Fruit fly (Drosophila melanogaster) whole organism, embryonic: Measurements from ENCODE around the gene Lgr1.
A peak's percentile ranks its signal among the peaks of the same experiment; 100 is the strongest.

Experiments used
- CG15011 ChIP-seq: fragments of 200-800 bp; sonication (Bioruptor generic); optimal IDR thresholded peaks from 3 replicates; lab custom pipeline; 2018; ENCODE audit warnings: missing biosample characterization, mild to moderate bottlenecking, missing genetic modification characterization
- CG17328 ChIP-seq: fragments of 200-800 bp; sonication (Bioruptor generic); IDR thresholded peaks from 2 replicates; pipeline ENCODE4 v1.3.6; 2022; ENCODE audit warnings: missing biosample characterization, missing genetic modification characterization
- CG1832 ChIP-seq: fragments of 200-800 bp; sonication (Bioruptor generic); optimal IDR thresholded peaks from 2 replicates; lab custom pipeline; 2017; ENCODE audit warnings: missing biosample characterization, mild to moderate bottlenecking, missing genetic modification characterization, inconsistent platforms
- CG18764 ChIP-seq: fragments of 200-800 bp; sonication (Bioruptor generic); optimal IDR thresholded peaks from 3 replicates; lab custom pipeline; 2016; ENCODE audit warnings: missing biosample characterization, missing genetic modification characterization
- CG2889 ChIP-seq: fragments of 200-800 bp; sonication (Bioruptor generic); IDR thresholded peaks from 3 replicates; pipeline ENCODE4 v1.3.6; 2022; ENCODE audit warnings: missing biosample characterization, missing genetic modification characterization
- CG31224 ChIP-seq: fragments of 200-800 bp; sonication (Bioruptor generic); IDR thresholded peaks from 2 replicates; pipeline ENCODE4 v1.3.6; 2022; ENCODE audit warnings: missing biosample characterization, missing genetic modification characterization
- CG4360 ChIP-seq: fragments of 200-800 bp; sonication (Bioruptor generic); IDR thresholded peaks from 2 replicates; pipeline ENCODE4 v1.3.6; 2022; ENCODE audit warnings: missing biosample characterization, missing genetic modification characterization
- CG4707 ChIP-seq: fragments of 200-800 bp; sonication (Bioruptor generic); optimal IDR thresholded peaks from 2 replicates; lab custom pipeline; 2018; ENCODE audit warnings: missing biosample characterization, mild to moderate bottlenecking, missing genetic modification characterization, moderate library complexity
- CG5180 ChIP-seq: fragments of 200-800 bp; sonication (Bioruptor generic); optimal IDR thresholded peaks from 3 replicates; lab custom pipeline; 2017; ENCODE audit warnings: missing biosample characterization, missing genetic modification characterization, mild to moderate bottlenecking, moderate library complexity, missing genetic modification reagents
- CG6175 ChIP-seq: fragments of 200-800 bp; sonication (Bioruptor generic); IDR thresholded peaks from 3 replicates; pipeline ENCODE4 v1.3.6; 2022; ENCODE audit warnings: missing biosample characterization, missing genetic modification characterization
- CG6254 ChIP-seq: fragments of 200-800 bp; sonication (Bioruptor generic); optimal IDR thresholded peaks from 3 replicates; lab custom pipeline; 2017; ENCODE audit warnings: mild to moderate bottlenecking, missing biosample characterization, missing genetic modification reagents, missing genetic modification characterization
- CG6791 ChIP-seq: fragments of 200-800 bp; sonication (Bioruptor generic); IDR thresholded peaks from 3 replicates; pipeline ENCODE4 v1.3.6; 2022; ENCODE audit warnings: missing biosample characterization, missing genetic modification characterization; ENCODE audit not compliant: partially characterized antibody
- CG6813 ChIP-seq: fragments of 200-800 bp; sonication (Bioruptor generic); optimal IDR thresholded peaks from 2 replicates; lab custom pipeline; 2017; ENCODE audit warnings: missing biosample characterization, missing genetic modification characterization, mild to moderate bottlenecking, moderate library complexity, missing genetic modification reagents
- CHES-1-like ChIP-seq: fragments of 200-800 bp; sonication (Bioruptor generic); optimal IDR thresholded peaks from 2 replicates; lab custom pipeline; 2016; ENCODE audit warnings: missing biosample characterization, missing genetic modification characterization
- ERR ChIP-seq: fragments of 200-800 bp; sonication (Bioruptor generic); optimal IDR thresholded peaks from 2 replicates; lab custom pipeline; 2016; ENCODE audit warnings: missing biosample characterization, missing genetic modification characterization
- HLH4C ChIP-seq: fragments of 200-800 bp; sonication (Bioruptor generic); IDR thresholded peaks from 3 replicates; pipeline ENCODE4 v1.3.6; 2022; ENCODE audit warnings: missing biosample characterization, missing genetic modification characterization; ENCODE audit not compliant: partially characterized antibody
- Hand ChIP-seq: fragments of 200-800 bp; sonication (Bioruptor generic); optimal IDR thresholded peaks from 2 replicates; lab custom pipeline; 2017; ENCODE audit warnings: mild to moderate bottlenecking, missing biosample characterization, missing genetic modification reagents, missing genetic modification characterization
- Hmx ChIP-seq: fragments of 200-800 bp; sonication (Bioruptor generic); optimal IDR thresholded peaks from 2 replicates; lab custom pipeline; 2016; ENCODE audit warnings: missing biosample characterization, missing genetic modification characterization
- Mrtf ChIP-seq: fragments of 200-800 bp; sonication (Bioruptor generic); IDR thresholded peaks from 3 replicates; pipeline ENCODE4 v1.3.6; 2022; ENCODE audit warnings: missing biosample characterization, missing genetic modification characterization
- Neu2 ChIP-seq: fragments of 200-800 bp; sonication (Bioruptor generic); optimal IDR thresholded peaks from 3 replicates; lab custom pipeline; 2016; ENCODE audit warnings: missing biosample characterization, missing genetic modification characterization, borderline replicate concordance
- Ptx1 ChIP-seq: fragments of 200-800 bp; sonication (Bioruptor generic); IDR thresholded peaks from 2 replicates; pipeline ENCODE4 v1.3.6; 2022; ENCODE audit warnings: missing biosample characterization, missing genetic modification characterization
- Taf1 ChIP-seq: fragments of 200-800 bp; sonication (Bioruptor generic); IDR thresholded peaks from 2 replicates; pipeline ENCODE4 v1.3.6; 2022; ENCODE audit warnings: missing biosample characterization, missing genetic modification characterization
- amos ChIP-seq: fragments of 200-800 bp; sonication (Bioruptor generic); IDR thresholded peaks from 2 replicates; pipeline ENCODE4 v1.3.6; 2022; ENCODE audit warnings: missing biosample characterization, missing genetic modification characterization; ENCODE audit not compliant: partially characterized antibody
- bab2 ChIP-seq: fragments of 200-800 bp; sonication (Bioruptor generic); optimal IDR thresholded peaks from 2 replicates; lab custom pipeline; 2016; ENCODE audit warnings: missing biosample characterization, missing genetic modification characterization
- bbx ChIP-seq: fragments of 200-800 bp; sonication (Bioruptor generic); IDR thresholded peaks from 2 replicates; pipeline ENCODE4 v1.3.6; 2022; ENCODE audit warnings: missing biosample characterization, missing genetic modification characterization; ENCODE audit not compliant: partially characterized antibody
- bcd ChIP-seq: fragments of 200-800 bp; sonication (Bioruptor generic); optimal IDR thresholded peaks from 2 replicates; lab custom pipeline; 2017; ENCODE audit warnings: missing biosample characterization, mild to moderate bottlenecking, missing genetic modification characterization
- cg ChIP-seq: fragments of 200-800 bp; sonication (Bioruptor generic); optimal IDR thresholded peaks from 3 replicates; lab custom pipeline; 2019; ENCODE audit warnings: missing biosample characterization, mild to moderate bottlenecking, missing genetic modification characterization, moderate library complexity
- chinmo ChIP-seq: fragments of 200-800 bp; sonication (Bioruptor generic); IDR thresholded peaks from 4 replicates; pipeline ENCODE4 v1.3.6; 2022; ENCODE audit warnings: missing biosample characterization, missing genetic modification characterization; ENCODE audit not compliant: partially characterized antibody
- chm ChIP-seq: fragments of 200-800 bp; sonication (Bioruptor generic); IDR thresholded peaks from 2 replicates; pipeline ENCODE4 v1.3.6; 2022; ENCODE audit warnings: missing biosample characterization, missing genetic modification characterization
- da ChIP-seq: fragments of 200-800 bp; sonication (Bioruptor generic); optimal IDR thresholded peaks from 2 replicates; lab custom pipeline; 2016; ENCODE audit warnings: missing biosample characterization, missing genetic modification characterization
- fd102C ChIP-seq: fragments of 200-800 bp; sonication (Bioruptor generic); optimal IDR thresholded peaks from 2 replicates; lab custom pipeline; 2018; ENCODE audit warnings: missing biosample characterization, mild to moderate bottlenecking, missing genetic modification characterization, moderate library complexity
- ftz-f1 ChIP-seq: fragments of 200-800 bp; sonication (Bioruptor generic); optimal IDR thresholded peaks from 2 replicates; lab custom pipeline; 2016; ENCODE audit warnings: missing biosample characterization, missing genetic modification characterization
- fu2 ChIP-seq: fragments of 200-800 bp; sonication (Bioruptor generic); optimal IDR thresholded peaks from 2 replicates; lab custom pipeline; 2016; ENCODE audit warnings: missing biosample characterization, missing genetic modification characterization
- gce ChIP-seq: fragments of 200-800 bp; sonication (Bioruptor generic); IDR thresholded peaks from 3 replicates; pipeline ENCODE4 v1.3.6; 2022; ENCODE audit warnings: missing biosample characterization, missing genetic modification characterization
- ind ChIP-seq: fragments of 200-800 bp; sonication (Bioruptor generic); optimal IDR thresholded peaks from 3 replicates; lab custom pipeline; 2016; ENCODE audit warnings: missing biosample characterization, missing genetic modification characterization
- insv ChIP-seq, 2 experiments: fragments of 200-800 bp; sonication (Bioruptor generic); optimal IDR thresholded peaks; 3 replicates each; lab custom pipeline; 2016 to 2018; ENCODE audit warnings: missing biosample characterization in 2 of 2, missing genetic modification characterization in 2 of 2
- mirr ChIP-seq: fragments of 200-800 bp; sonication (Bioruptor generic); optimal IDR thresholded peaks from 3 replicates; lab custom pipeline; 2018; ENCODE audit warnings: missing biosample characterization, mild to moderate bottlenecking, missing genetic modification characterization
- pnt ChIP-seq: fragments of 200-800 bp; sonication (Bioruptor generic); optimal IDR thresholded peaks from 3 replicates; lab custom pipeline; 2016; ENCODE audit warnings: missing biosample characterization, missing genetic modification characterization
- repo ChIP-seq: fragments of 200-800 bp; sonication (Bioruptor generic); optimal IDR thresholded peaks from 2 replicates; lab custom pipeline; 2016; ENCODE audit warnings: missing biosample characterization, missing genetic modification characterization
- schlank ChIP-seq: fragments of 200-800 bp; sonication (Bioruptor generic); optimal IDR thresholded peaks from 2 replicates; lab custom pipeline; 2018; ENCODE audit warnings: missing biosample characterization, mild to moderate bottlenecking, missing genetic modification characterization
- sd ChIP-seq: fragments of 200-800 bp; sonication (Bioruptor generic); optimal IDR thresholded peaks from 3 replicates; lab custom pipeline; 2018; ENCODE audit warnings: missing biosample characterization, mild to moderate bottlenecking, missing genetic modification characterization, moderate library complexity
- sens-2 ChIP-seq: fragments of 200-800 bp; sonication (Bioruptor generic); IDR thresholded peaks from 2 replicates; pipeline ENCODE4 v1.3.6; 2022; ENCODE audit warnings: missing biosample characterization, missing genetic modification characterization
- sr ChIP-seq: fragments of 200-800 bp; sonication (Bioruptor generic); IDR thresholded peaks from 3 replicates; pipeline ENCODE4 v1.3.6; 2022; ENCODE audit warnings: missing biosample characterization, missing genetic modification characterization
- stc ChIP-seq: fragments of 200-800 bp; sonication (Bioruptor generic); IDR thresholded peaks from 2 replicates; pipeline ENCODE4 v1.3.6; 2022; ENCODE audit warnings: missing biosample characterization, missing genetic modification characterization
- tin ChIP-seq: fragments of 200-800 bp; sonication (Bioruptor generic); optimal IDR thresholded peaks from 3 replicates; lab custom pipeline; 2016; ENCODE audit warnings: missing biosample characterization, missing genetic modification characterization
- tna ChIP-seq: fragments of 200-800 bp; sonication (Bioruptor generic); IDR thresholded peaks from 2 replicates; pipeline ENCODE4 v1.3.6; 2022; ENCODE audit warnings: missing biosample characterization, missing genetic modification characterization; ENCODE audit not compliant: partially characterized antibody
- ttk ChIP-seq: fragments of 200-800 bp; sonication (Bioruptor generic); IDR thresholded peaks from 2 replicates; pipeline ENCODE4 v2.1.2; 2022; ENCODE audit warnings: missing biosample characterization, missing genetic modification characterization
- tup ChIP-seq: fragments of 200-800 bp; sonication (Bioruptor generic); optimal IDR thresholded peaks from 2 replicates; lab custom pipeline; 2016; ENCODE audit warnings: missing biosample characterization, mild to moderate bottlenecking, missing genetic modification characterization, moderate library complexity
- usp ChIP-seq: fragments of >200 bp; optimal IDR thresholded peaks from 2 replicates; lab custom pipeline; 2017; ENCODE audit warnings: missing biosample characterization, missing genetic modification characterization
- zen2 ChIP-seq: fragments of 200-800 bp; sonication (Bioruptor generic); IDR thresholded peaks from 3 replicates; pipeline ENCODE4 v1.3.6; 2022; ENCODE audit warnings: missing biosample characterization, missing genetic modification characterization; ENCODE audit not compliant: partially characterized antibody

Lgr1 gene

dm6 chr3R:17699891-17700487 is 25.6 kb upstream of the Lgr1 start:
- TF ChIP-seq CG31224 (GFP tag; lab: Robert Waterston, UW) (no peak), chm (GFP tag; lab: Robert Waterston, UW) (peak; percentile 85; the same call in 1 of the 2 replicates), sd (tag; lab: Kevin White, UChicago) (peak; percentile 73), bbx (GFP tag; lab: Robert Waterston, UW) (no peak), CHES-1-like (no peak), fd102C (no peak), mirr (GFP tag; lab: Kevin White, UChicago) (peak; percentile 40), tna (GFP tag; lab: Robert Waterston, UW) (no peak; the same call in 1 of the 2 replicates), insv (GFP tag; optimal IDR thresholded peaks at IDR 0.05; lab: Kevin White, UChicago) (no peak), repo (GFP tag; lab: Kevin White, UChicago) (no peak), fu2 (GFP tag; lab: Kevin White, UChicago) (no peak), zen2 (GFP tag; lab: Robert Waterston, UW) (peak; percentile 12; the same call in 1 of the 3 replicates), bcd (GFP tag; lab: Kevin White, UChicago) (no peak), CG6175 (peak; percentile 62; the same call in 1 of the 3 replicates), Hmx (no peak), pnt (no peak), CG17328 (no peak), sr (GFP tag; lab: Robert Waterston, UW) (0 out of 3 replicates have a peak, but pooled peaks have one; percentile 7), CG5180 (GFP tag; lab: Kevin White, UChicago) (peak; percentile 78), Mrtf (no peak), Neu2 (no peak), tin (GFP tag; lab: Kevin White, UChicago) (no peak), amos (GFP tag; lab: Robert Waterston, UW) (peak; percentile 21; the same call in 1 of the 2 replicates), stc (GFP tag; lab: Robert Waterston, UW) (no peak), sens-2 (GFP tag; lab: Robert Waterston, UW) (no peak), Taf1 (GFP tag; lab: Robert Waterston, UW) (no peak), ERR (GFP tag; lab: Kevin White, UChicago) (peak; percentile 34), CG15011 (GFP tag; lab: Kevin White, UChicago) (no peak), ind (no peak), tup (GFP tag; lab: Kevin White, UChicago) (no peak), CG4360 (GFP tag; lab: Robert Waterston, UW) (peak; percentile 74; the same call in 1 of the 2 replicates), CG6813 (no peak), ttk (no peak), ftz-f1 (peak; percentile 50), bab2 (GFP tag; lab: Kevin White, UChicago) (no peak), cg (GFP tag; lab: Kevin White, UChicago) (peak; percentile 74), CG2889 (no peak), chinmo (GFP tag; lab: Robert Waterston, UW) (peak; percentile 84), gce (GFP tag; lab: Robert Waterston, UW) (no peak), CG18764 (GFP tag; lab: Kevin White, UChicago) (no peak), HLH4C (GFP tag; lab: Robert Waterston, UW) (0 out of 3 replicates have a peak, but pooled peaks have one; percentile 10), usp (GFP tag; lab: Kevin White, UChicago) (no peak), CG6791 (GFP tag; lab: Robert Waterston, UW) (no peak), da (GFP tag; lab: Kevin White, UChicago) (no peak), CG4707 (GFP tag; lab: Kevin White, UChicago) (no peak), schlank (no peak), CG6254 (GFP tag; lab: Kevin White, UChicago) (no peak), CG1832 (GFP tag; lab: Kevin White, UChicago) (no peak), Hand (GFP tag; lab: Kevin White, UChicago) (no peak), Ptx1 (GFP tag; lab: Robert Waterston, UW) (no peak)
